Worm (Caenorhabditis elegans): ENCODE measurements around the gene C27A7.8.
"Not testable (repeated sequence)": the region's sequence is repeated elsewhere in the genome, so short reads cannot be mapped to it uniquely, and the experiment has no call there.

Gene C27A7.8

ce11 chrV:12130688-12131087, 22.3 kb upstream of the C27A7.8 start, which contains the start of gene C27A7.6:
Gene C27A7.6 (minus strand): TSS chrV:12130788.
- not testable (repeated sequence) for TF ChIP-seq madf-8 (GFP tag; conservative IDR thresholded peaks at IDR 0.05); mxl-1 (tag; optimal IDR thresholded peaks at IDR 0.05); akir-1 (GFP tag; optimal IDR thresholded peaks at IDR 0.05)

- TF ChIP-seq egl-18 (GFP tag; IDR thresholded peaks at IDR 0.05); snpc-4 (GFP tag; optimal IDR thresholded peaks at IDR 0.05); snpc-4 (tag; optimal IDR thresholded peaks at IDR 0.05); nhr-179 (tag; optimal IDR thresholded peaks at IDR 0.05): not testable (repeated sequence)
These were observed 21.8 kb upstream of the C27A7.8 start, which contains the start of gene enpp-1 for ce11 chrV:12131157-12131556. Gene enpp-1 (plus strand): TSS chrV:12131457.

ce11 chrV:12137942-12138341, 15.0 kb upstream of the C27A7.8 start:
- TF ChIP-seq ztf-18 (tag; optimal IDR thresholded peaks at IDR 0.05) (no peak), athp-1 (tag; optimal IDR thresholded peaks at IDR 0.05) (no peak), ama-1 (optimal IDR thresholded peaks at IDR 0.05) (no peak), ama-1 (GFP tag; optimal IDR thresholded peaks at IDR 0.05) (no peak), xnd-1 (tag; optimal IDR thresholded peaks at IDR 0.05) (no peak), nhr-120 (GFP tag; IDR thresholded peaks at IDR 0.05) (no peak), unc-62 (GFP tag; optimal IDR thresholded peaks at IDR 0.05) (no peak), cebp-2 (GFP tag; IDR thresholded peaks at IDR 0.05) (no peak), tlf-1 (GFP tag; optimal IDR thresholded peaks at IDR 0.05) (no peak), F23B12.7 (tag; optimal IDR thresholded peaks at IDR 0.05; ENCODE audit: insufficient read depth) (no peak), sptf-2 (GFP tag; optimal IDR thresholded peaks at IDR 0.05) (no peak), mes-4 (tag; optimal IDR thresholded peaks at IDR 0.05) (no peak), F57A8.1 (GFP tag; optimal IDR thresholded peaks at IDR 0.05) (no peak), madf-10 (tag; optimal IDR thresholded peaks at IDR 0.05) (no peak), snpc-1.1 (tag; optimal IDR thresholded peaks at IDR 0.05; ENCODE audit: insufficient read depth) (no peak), him-1 (tag; optimal IDR thresholded peaks at IDR 0.05) (no peak), B0261.1 (tag; optimal IDR thresholded peaks at IDR 0.05) (no peak), ccch-3 (GFP tag; optimal IDR thresholded peaks at IDR 0.05) (no peak), attf-3 (GFP tag; conservative IDR thresholded peaks at IDR 0.05) (no peak), lag-1 (GFP tag; IDR thresholded peaks at IDR 0.05) (no peak), T26A5.8 (tag; optimal IDR thresholded peaks at IDR 0.05) (no peak)

- no peak for TF ChIP-seq attf-3 (GFP tag; conservative IDR thresholded peaks at IDR 0.05)
- no peak for TF ChIP-seq mxl-1 (tag; optimal IDR thresholded peaks at IDR 0.05)
- no peak for TF ChIP-seq hsf-1 (GFP tag; IDR thresholded peaks at IDR 0.05)
- TF ChIP-seq Y67H2A.10 (GFP tag; conservative IDR thresholded peaks at IDR 0.05) = no peak
- no peak for TF ChIP-seq dpl-1 (GFP tag; optimal IDR thresholded peaks at IDR 0.05)
These were observed 12.3 kb upstream of the C27A7.8 start, which contains the start of gene C27A7.3 for ce11 chrV:12140625-12141024. Gene C27A7.3 (plus strand): TSS chrV:12140925.

ce11 chrV:12150607-12151006, 2.4 kb upstream of the C27A7.8 start, which contains the start of gene che-11:
Gene che-11 (minus strand): TSS chrV:12150707.
- TF ChIP-seq F57A8.1 (GFP tag; optimal IDR thresholded peaks at IDR 0.05) (no peak), Y79H2A.3 (GFP tag; conservative IDR thresholded peaks at IDR 0.05) (no peak), nhr-120 (GFP tag; IDR thresholded peaks at IDR 0.05) (no peak), sptf-2 (GFP tag; optimal IDR thresholded peaks at IDR 0.05) (no peak), lin-54 (GFP tag; optimal IDR thresholded peaks at IDR 0.05) (no peak), aptf-3 (GFP tag; IDR thresholded peaks at IDR 0.05) (no peak), B0261.1 (tag; optimal IDR thresholded peaks at IDR 0.05) (no peak), F52B5.7 (tag; optimal IDR thresholded peaks at IDR 0.05) (no peak), pbrm-1 (GFP tag; IDR thresholded peaks at IDR 0.05) (no peak), gei-17 (GFP tag; optimal IDR thresholded peaks at IDR 0.05) (no peak), egl-44 (GFP tag; IDR thresholded peaks at IDR 0.05) (no peak), ceh-79 (tag; optimal IDR thresholded peaks at IDR 0.05) (no peak), D2030.7 (GFP tag; IDR thresholded peaks at IDR 0.05) (no peak), snpc-1.3 (tag; optimal IDR thresholded peaks at IDR 0.05; ENCODE audit: insufficient read depth) (no peak), lag-1 (GFP tag; IDR thresholded peaks at IDR 0.05) (no peak), snpc-4 (GFP tag; optimal IDR thresholded peaks at IDR 0.05) (no peak), snpc-4 (tag; optimal IDR thresholded peaks at IDR 0.05) (no peak), ceh-58 (GFP tag; IDR thresholded peaks at IDR 0.05) (no peak)
